Worm (Caenorhabditis elegans): ENCODE results near the gene K08D8.11.
A peak's percentile ranks its signal among the peaks of the same experiment; 100 is the strongest.

K08D8.11 gene

ce11 chrIV:12926639-12927038 is 31.5 kb downstream of the K08D8.11 start, which contains the start of gene srlf-5:
srlf-5 (minus strand) TSS chrIV:12926739.
- TF ChIP-seq ztf-16 (tag; optimal IDR thresholded peaks at IDR 0.05) (no peak), ceh-48 (tag; optimal IDR thresholded peaks at IDR 0.05) (no peak), hlh-15 (tag; optimal IDR thresholded peaks at IDR 0.05) (no peak), zip-5 (tag; optimal IDR thresholded peaks at IDR 0.05) (no peak), che-1 (tag; optimal IDR thresholded peaks at IDR 0.05) (no peak), sox-2 (GFP tag; IDR thresholded peaks at IDR 0.05) (no peak), elt-4 (tag; optimal IDR thresholded peaks at IDR 0.05) (no peak), sox-4 (tag; optimal IDR thresholded peaks at IDR 0.05) (no peak), gmeb-2 (tag; optimal IDR thresholded peaks at IDR 0.05) (no peak), nhr-232 (tag; optimal IDR thresholded peaks at IDR 0.05) (no peak), ceh-2 (tag; optimal IDR thresholded peaks at IDR 0.05) (no peak), fax-1 (tag; optimal IDR thresholded peaks at IDR 0.05) (no peak), ceh-45 (GFP tag; IDR thresholded peaks at IDR 0.05) (no peak), unc-42 (tag; optimal IDR thresholded peaks at IDR 0.05) (no peak), nhr-11 (tag; optimal IDR thresholded peaks at IDR 0.05) (no peak), lin-11 (tag; optimal IDR thresholded peaks at IDR 0.05) (no peak)

DNA sequence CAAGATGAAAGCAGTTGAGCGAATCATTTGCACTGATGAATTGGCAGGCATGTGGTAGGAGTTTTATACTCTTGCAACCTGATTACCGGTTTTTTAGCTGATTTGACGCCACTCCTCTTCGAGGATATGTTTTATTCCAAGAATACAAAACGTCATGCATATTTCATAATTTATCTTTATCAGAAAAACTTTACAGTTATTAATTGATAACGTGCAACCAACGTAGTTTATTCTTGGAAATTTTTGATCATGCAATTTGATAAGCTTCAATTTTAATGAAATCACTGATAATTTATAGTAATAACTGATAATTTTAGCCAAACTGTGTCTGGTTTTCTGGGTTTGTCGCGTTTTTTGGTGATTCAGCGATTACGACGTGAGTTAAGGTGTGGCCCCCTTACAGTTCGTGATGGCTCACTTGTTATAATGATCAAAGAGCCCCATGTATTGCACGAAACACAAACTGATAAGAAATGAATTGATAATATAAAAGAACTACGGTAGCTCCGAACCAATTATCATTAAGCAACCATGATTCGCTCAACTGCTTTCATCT is 41.2 kb downstream of the K08D8.11 start, which contains the start of the genes cld-1 and dod-21:
Gene cld-1, minus strand, starts transcription at position 51 of the 556 bp plus-strand sequence.
Gene dod-21, plus strand, starts transcription at position 518 of the 556 bp plus-strand sequence.
- TF ChIP-seq fax-1 (tag; optimal IDR thresholded peaks at IDR 0.05) (no peak), elt-2 (tag; optimal IDR thresholded peaks at IDR 0.05) (peak; percentile 70)

DNA sequence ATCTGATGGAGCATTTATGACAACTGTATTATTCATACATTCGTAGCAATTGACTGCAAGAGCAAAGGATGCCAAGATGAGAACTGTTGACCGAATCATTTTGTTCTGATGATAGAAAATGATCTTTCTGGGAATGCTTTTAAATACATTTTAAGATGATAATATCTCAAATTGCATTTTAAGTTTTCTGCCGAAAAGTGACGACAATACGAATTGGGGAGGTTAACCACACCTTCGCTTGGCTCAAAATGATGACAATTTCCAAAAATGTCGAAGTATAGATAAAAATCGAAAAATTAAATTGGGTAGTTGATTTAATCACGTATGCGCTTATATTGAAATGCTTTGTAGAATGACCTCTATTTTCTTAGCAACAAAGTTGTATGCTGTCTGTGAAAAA is 46.2 kb downstream of the K08D8.11 start, which contains the start of gene dod-24:
Gene dod-24, minus strand, starts transcription at position 101 of the 400 bp plus-strand sequence.
- TF ChIP-seq sox-2 (GFP tag; IDR thresholded peaks at IDR 0.05) (no peak), fkh-10 (GFP tag; optimal IDR thresholded peaks at IDR 0.05) (no peak), nhr-11 (tag; optimal IDR thresholded peaks at IDR 0.05) (no peak), tbx-7 (tag; optimal IDR thresholded peaks at IDR 0.05) (no peak), pat-9 (tag; optimal IDR thresholded peaks at IDR 0.05) (no peak), ceh-31 (tag; optimal IDR thresholded peaks at IDR 0.05) (no peak)

DNA sequence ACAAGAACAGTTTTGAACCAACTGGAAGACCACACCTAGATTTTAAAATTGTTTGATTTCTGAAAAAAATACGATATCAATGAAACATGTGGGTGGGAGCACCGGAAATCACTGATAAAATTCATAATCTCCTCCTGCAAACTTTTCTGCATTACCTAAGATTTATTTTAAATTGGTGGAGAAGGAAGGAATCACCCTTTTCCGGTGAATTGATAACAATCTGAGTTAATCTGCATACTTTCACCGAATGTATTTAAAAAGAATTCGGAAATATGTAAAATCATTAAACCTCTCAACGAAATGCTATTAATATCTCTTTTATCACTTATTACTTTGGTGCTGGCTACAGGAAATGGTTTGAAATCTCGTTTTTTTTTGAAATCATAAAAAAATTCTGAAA is 47.5 kb downstream of the K08D8.11 start, which contains the start of gene dct-19:
Gene dct-19, plus strand, starts transcription at position 301 of the 400 bp plus-strand sequence.
- TF ChIP-seq T23F11.4 (GFP tag; optimal IDR thresholded peaks at IDR 0.05), result no peak
- TF ChIP-seq hlh-30 (tag; optimal IDR thresholded peaks at IDR 0.05; ENCODE audit: insufficient read depth), result no peak
- no peak for TF ChIP-seq unc-86 (tag; optimal IDR thresholded peaks at IDR 0.05)

All from whole organism, late embryonic.